Worm (Caenorhabditis elegans) whole organism, L1 larva: Measurements from ENCODE around the gene K11H12.8.
A peak's percentile ranks its signal among the peaks of the same experiment; 100 is the strongest.

ENCODE experiments used
- C04F5.9 ChIP-seq: sonication (generic microtip); optimal IDR thresholded peaks from 2 replicates; lab custom pipeline; 2016; ENCODE audit warnings: missing genetic modification characterization, missing compliant biosample characterization
- C16A3.4 ChIP-seq: fragments of 150-350 bp; optimal IDR thresholded peaks from 2 replicates; lab custom pipeline; 2014; ENCODE audit warnings: missing biosample characterization, missing genetic modification characterization
- aha-1 ChIP-seq: fragments of 150-350 bp; optimal IDR thresholded peaks from 2 replicates; lab custom pipeline; 2014; ENCODE audit warnings: missing biosample characterization, missing genetic modification characterization
- aly-2 ChIP-seq: fragments of 150-350 bp; optimal IDR thresholded peaks from 2 replicates; lab custom pipeline; 2014; ENCODE audit warnings: missing biosample characterization, missing genetic modification characterization
- ama-1 ChIP-seq: fragments of 150-350 bp; optimal IDR thresholded peaks from 2 replicates; lab custom pipeline; 2014
- ceh-82 ChIP-seq, 3 experiments: fragments of 150-350 bp in 1 of 3; sonication (generic microtip) in 2 of 3; optimal IDR thresholded peaks; 2 replicates each; lab custom pipeline; 2014 to 2017; ENCODE audit warnings: missing biosample characterization in 3 of 3, missing genetic modification characterization in 3 of 3
- ceh-88 ChIP-seq: fragments of 200-800 bp; sonication (Bioruptor generic); IDR thresholded peaks from 2 replicates; pipeline ENCODE4 v1.3.6; 2022; ENCODE audit warnings: missing genetic modification characterization, missing compliant biosample characterization
- ceh-90 ChIP-seq: sonication (generic microtip); optimal IDR thresholded peaks from 2 replicates; lab custom pipeline; 2016; ENCODE audit warnings: missing genetic modification characterization, missing compliant biosample characterization
- ces-1 ChIP-seq: fragments of 150-350 bp; optimal IDR thresholded peaks from 2 replicates; lab custom pipeline; 2014; ENCODE audit warnings: missing biosample characterization, missing genetic modification reagents, missing genetic modification characterization
- dsc-1 ChIP-seq: sonication (generic microtip); optimal IDR thresholded peaks from 2 replicates; lab custom pipeline; 2016; ENCODE audit warnings: mild to moderate bottlenecking, missing genetic modification characterization, missing compliant biosample characterization
- efl-1 ChIP-seq, 4 experiments: fragments of 150-350 bp; optimal IDR thresholded peaks in 3 of 4; peaks in 1 of 4; 1 replicate in 1 of 4; 2 replicates in 3 of 4; lab custom pipeline; 2014; ENCODE audit warnings: missing biosample characterization in 2 of 4, missing genetic modification characterization in 2 of 4, missing genetic modification reagents in 2 of 4
- efl-3 ChIP-seq: fragments of 200-800 bp; sonication (Bioruptor generic); optimal IDR thresholded peaks from 2 replicates; lab custom pipeline; 2018; ENCODE audit warnings: mild to moderate bottlenecking, missing genetic modification characterization, missing compliant biosample characterization
- egl-27 ChIP-seq, 2 experiments: fragments of 150-350 bp in 1 of 2; sonication (generic microtip); optimal IDR thresholded peaks; 3 replicates each; lab custom pipeline; 2017 to 2018; ENCODE audit warnings: missing biosample characterization in 2 of 2, missing genetic modification characterization in 2 of 2, missing genetic modification reagents in 2 of 2
- ets-5 ChIP-seq: fragments of 200-800 bp; sonication (Bioruptor generic); IDR thresholded peaks from 2 replicates; pipeline ENCODE4 v1.3.6; 2022; ENCODE audit warnings: missing genetic modification characterization, missing compliant biosample characterization
- fkh-10 ChIP-seq: sonication (generic microtip); optimal IDR thresholded peaks from 2 replicates; lab custom pipeline; 2017; ENCODE audit warnings: missing biosample characterization, missing genetic modification reagents, missing genetic modification characterization
- fkh-8 ChIP-seq: sonication (generic microtip); optimal IDR thresholded peaks from 2 replicates; lab custom pipeline; 2016; ENCODE audit warnings: mild to moderate bottlenecking, missing genetic modification characterization, missing compliant biosample characterization
- fos-1 ChIP-seq: fragments of 150-350 bp; optimal IDR thresholded peaks from 2 replicates; lab custom pipeline; 2014; ENCODE audit warnings: missing biosample characterization, missing genetic modification characterization
- grh-1 ChIP-seq: fragments of 200-800 bp; sonication (Bioruptor generic); IDR thresholded peaks from 2 replicates; pipeline ENCODE4 v1.3.6; 2022; ENCODE audit warnings: missing genetic modification reagents, missing genetic modification characterization, missing compliant biosample characterization
- hlh-17 ChIP-seq: fragments of 200-800 bp; sonication (Bioruptor generic); optimal IDR thresholded peaks from 2 replicates; lab custom pipeline; 2018; ENCODE audit warnings: missing genetic modification characterization, mild to moderate bottlenecking, missing compliant biosample characterization, moderate library complexity, borderline replicate concordance
- irx-1 ChIP-seq: sonication (generic microtip); optimal IDR thresholded peaks from 2 replicates; lab custom pipeline; 2016; ENCODE audit warnings: missing genetic modification characterization, missing compliant biosample characterization
- isw-1 ChIP-seq: fragments of 200-800 bp; sonication (Bioruptor generic); IDR thresholded peaks from 2 replicates; pipeline ENCODE4 v1.3.6; 2022; ENCODE audit warnings: missing genetic modification characterization, missing compliant biosample characterization
- lin-13 ChIP-seq: fragments of 150-350 bp; optimal IDR thresholded peaks from 2 replicates; lab custom pipeline; 2014; ENCODE audit warnings: missing biosample characterization, missing genetic modification reagents, missing genetic modification characterization
- lin-14 ChIP-seq: fragments of 200-800 bp; sonication (Bioruptor generic); optimal IDR thresholded peaks from 2 replicates; lab custom pipeline; 2018; ENCODE audit warnings: mild to moderate bottlenecking, missing genetic modification characterization, moderate library complexity, missing compliant biosample characterization
- lin-15B ChIP-seq: fragments of 150-350 bp; sonication (generic microtip); optimal IDR thresholded peaks from 3 replicates; lab custom pipeline; 2014; ENCODE audit warnings: missing biosample characterization, missing genetic modification characterization
- lin-35 ChIP-seq, 2 experiments: fragments of 150-350 bp; optimal IDR thresholded peaks; 2 replicates each; lab custom pipeline; 2014; ENCODE audit warnings: missing biosample characterization in 2 of 2, missing genetic modification characterization in 2 of 2, missing genetic modification reagents in 2 of 2
- lsy-2 ChIP-seq, 2 experiments: fragments of 150-350 bp; optimal IDR thresholded peaks; 2 replicates each; lab custom pipeline; 2014; ENCODE audit warnings: missing biosample characterization in 2 of 2, missing genetic modification characterization in 2 of 2
- mdl-1 ChIP-seq, 2 experiments: fragments of 150-350 bp; optimal IDR thresholded peaks; 2 replicates each; lab custom pipeline; 2014 to 2017; ENCODE audit warnings: missing biosample characterization in 2 of 2, missing genetic modification characterization in 2 of 2, inconsistent platforms in 1 of 2
- nhr-19 ChIP-seq: fragments of 200-800 bp; sonication (Bioruptor generic); conservative IDR thresholded peaks from 2 replicates; pipeline ENCODE4 v1.3.6; 2022; ENCODE audit warnings: missing genetic modification characterization, missing compliant biosample characterization
- nhr-20 ChIP-seq: sonication (generic microtip); optimal IDR thresholded peaks from 2 replicates; lab custom pipeline; 2016; ENCODE audit warnings: mild to moderate bottlenecking, missing genetic modification characterization, missing compliant biosample characterization
- nhr-47 ChIP-seq: sonication (generic microtip); optimal IDR thresholded peaks from 2 replicates; lab custom pipeline; 2016; ENCODE audit warnings: mild to moderate bottlenecking, missing genetic modification characterization, moderate library complexity, missing compliant biosample characterization
- nhr-76 ChIP-seq: sonication (generic microtip); optimal IDR thresholded peaks from 2 replicates; lab custom pipeline; 2017; ENCODE audit warnings: missing biosample characterization, missing genetic modification characterization
- nhr-77 ChIP-seq: fragments of 150-350 bp; optimal IDR thresholded peaks from 2 replicates; lab custom pipeline; 2014; ENCODE audit warnings: missing biosample characterization, missing genetic modification characterization
- nhr-85 ChIP-seq: sonication (generic microtip); peaks from one replicate; lab custom pipeline; 2016; ENCODE audit warnings: missing genetic modification characterization, inconsistent platforms, missing compliant biosample characterization
- nhr-90 ChIP-seq: sonication (generic microtip); optimal IDR thresholded peaks from 2 replicates; lab custom pipeline; 2016; ENCODE audit warnings: mild to moderate bottlenecking, missing genetic modification characterization, missing compliant biosample characterization; ENCODE audit not compliant: poor library complexity
- rnt-1 ChIP-seq: sonication (generic microtip); optimal IDR thresholded peaks from 2 replicates; lab custom pipeline; 2016; ENCODE audit warnings: mild to moderate bottlenecking, missing genetic modification characterization, moderate library complexity, missing compliant biosample characterization
- skn-1 ChIP-seq: fragments of 150-350 bp; optimal IDR thresholded peaks from 2 replicates; lab custom pipeline; 2014; ENCODE audit warnings: missing biosample characterization, missing genetic modification characterization
- snpc-4 ChIP-seq: fragments of 150-350 bp; optimal IDR thresholded peaks from 2 replicates; lab custom pipeline; 2014; ENCODE audit warnings: missing biosample characterization, missing genetic modification characterization
- snu-23 ChIP-seq: sonication (generic microtip); optimal IDR thresholded peaks from 2 replicates; lab custom pipeline; 2016; ENCODE audit warnings: missing genetic modification characterization, missing compliant biosample characterization
- sox-4 ChIP-seq: sonication (generic microtip); optimal IDR thresholded peaks from 2 replicates; lab custom pipeline; 2016; ENCODE audit warnings: missing genetic modification characterization, missing compliant biosample characterization
- sptf-1 ChIP-seq: fragments of 150-350 bp; optimal IDR thresholded peaks from 2 replicates; lab custom pipeline; 2014; ENCODE audit warnings: missing biosample characterization, missing genetic modification characterization
- sup-37 ChIP-seq: fragments of 200-800 bp; sonication (Bioruptor generic); optimal IDR thresholded peaks from 2 replicates; lab custom pipeline; 2018; ENCODE audit warnings: mild to moderate bottlenecking, missing genetic modification characterization, missing compliant biosample characterization
- swsn-7 ChIP-seq: sonication (generic microtip); optimal IDR thresholded peaks from 2 replicates; lab custom pipeline; 2016; ENCODE audit warnings: missing genetic modification characterization, missing compliant biosample characterization
- unc-130 ChIP-seq: fragments of 150-350 bp; optimal IDR thresholded peaks from 2 replicates; lab custom pipeline; 2017; ENCODE audit warnings: missing biosample characterization, missing genetic modification characterization, inconsistent platforms
- unc-30 ChIP-seq: sonication (generic microtip); optimal IDR thresholded peaks from 2 replicates; lab custom pipeline; 2017; ENCODE audit warnings: missing biosample characterization, missing genetic modification characterization
- unc-62 ChIP-seq: fragments of 150-350 bp; optimal IDR thresholded peaks from 2 replicates; lab custom pipeline; 2014; ENCODE audit warnings: missing biosample characterization, missing genetic modification reagents, missing genetic modification characterization
- unc-86 ChIP-seq: sonication (generic microtip); optimal IDR thresholded peaks from 2 replicates; lab custom pipeline; 2016; ENCODE audit warnings: missing genetic modification characterization, missing compliant biosample characterization
- xbp-1 ChIP-seq: sonication (generic microtip); optimal IDR thresholded peaks from 2 replicates; lab custom pipeline; 2016; ENCODE audit warnings: missing genetic modification characterization, missing compliant biosample characterization
- zag-1 ChIP-seq: fragments of 150-350 bp; optimal IDR thresholded peaks from 2 replicates; lab custom pipeline; 2014; ENCODE audit warnings: missing biosample characterization, missing genetic modification characterization
- zip-4 ChIP-seq: fragments of 200-800 bp; sonication (Bioruptor generic); optimal IDR thresholded peaks from 2 replicates; lab custom pipeline; 2018; ENCODE audit warnings: mild to moderate bottlenecking, missing genetic modification characterization, moderate library complexity, missing compliant biosample characterization
- ztf-11 ChIP-seq, 2 experiments: sonication (generic microtip); optimal IDR thresholded peaks; 2 replicates each; lab custom pipeline; 2016 to 2017; ENCODE audit warnings: missing genetic modification characterization in 2 of 2, missing biosample characterization in 1 of 2, missing compliant biosample characterization in 1 of 2
- ztf-4 ChIP-seq: fragments of 150-350 bp; optimal IDR thresholded peaks from 2 replicates; lab custom pipeline; 2014; ENCODE audit warnings: missing biosample characterization, missing genetic modification characterization

The K11H12.8 gene

DNA sequence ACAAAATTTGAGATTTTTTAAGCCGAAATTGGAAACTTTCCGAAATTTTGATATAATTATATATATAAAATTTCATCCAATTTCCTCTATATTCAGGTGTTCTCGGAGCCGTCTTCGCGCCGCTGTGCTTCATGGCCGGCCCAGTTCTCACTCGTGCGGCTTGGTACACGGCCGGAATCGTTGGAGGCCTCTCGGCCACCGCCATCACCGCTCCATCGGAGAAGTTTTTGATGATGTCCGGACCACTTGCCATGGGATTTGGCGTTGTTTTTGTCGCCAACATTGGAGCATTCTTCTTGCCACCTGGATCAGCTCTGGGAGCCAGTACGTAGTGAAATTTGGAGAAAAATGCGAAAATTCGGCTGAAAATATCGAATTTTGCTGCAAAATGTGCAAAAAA, 1.9 kb downstream of the K11H12.8 start:
- TF ChIP-seq aly-2 (tag; lab: Kevin White, UChicago) (no peak), nhr-77 (no peak)

DNA sequence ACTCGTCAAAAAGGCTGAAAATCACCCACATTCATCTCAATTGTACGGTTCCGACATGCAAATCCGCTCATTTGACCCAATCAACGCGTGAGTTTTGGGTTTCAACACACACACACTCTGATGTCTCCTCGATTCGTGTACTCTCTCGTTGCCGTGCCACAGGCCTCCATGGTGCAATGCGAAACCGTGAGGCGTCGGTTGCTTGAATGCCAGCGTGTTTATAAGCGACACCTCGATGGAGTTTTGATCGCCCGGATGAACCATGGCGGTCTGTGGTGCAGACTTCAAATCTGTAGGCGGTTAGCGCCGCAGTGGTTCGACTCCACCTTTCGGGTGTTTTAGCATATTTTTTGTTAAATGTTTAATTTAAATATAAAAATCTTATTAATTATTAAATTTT, 2.7 kb downstream of the K11H12.8 start:
- TF ChIP-seq ceh-90 (tag; lab: Kevin White, UChicago) (no peak), irx-1 (peak; percentile 40), snu-23 (GFP tag; lab: Kevin White, UChicago) (peak; percentile 86), sup-37 (peak; percentile 60), unc-130 (tag; lab: Kevin White, UChicago) (peak; percentile 27), mdl-1 (tag; optimal IDR thresholded peaks at IDR 0.05; lab: Kevin White, UChicago) (peak in 1 of 2 experiments; percentile 52), ama-1 (lab: Kevin White, UChicago) (peak; percentile 68), sptf-1 (tag; lab: Kevin White, UChicago) (no peak), dsc-1 (tag; lab: Kevin White, UChicago) (peak; percentile 88), zag-1 (no peak), swsn-7 (tag; lab: Kevin White, UChicago) (peak; percentile 88), grh-1 (GFP tag; lab: Robert Waterston, UW) (peak; percentile 70), skn-1 (peak; percentile 35), C04F5.9 (tag; lab: Kevin White, UChicago) (peak; percentile 59), lin-13 (GFP tag; lab: Kevin White, UChicago) (peak; percentile 58), sox-4 (tag; lab: Kevin White, UChicago) (peak; percentile 23), ets-5 (GFP tag; lab: Robert Waterston, UW) (no peak), hlh-17 (no peak), rnt-1 (tag; lab: Kevin White, UChicago) (peak; percentile 94), ces-1 (no peak), nhr-19 (peak; percentile 83), ceh-82 (tag; optimal IDR thresholded peaks at IDR 0.05; lab: Kevin White, UChicago) (peak; percentile 56 to 77 (median 59)), C16A3.4 (tag; lab: Kevin White, UChicago) (peak; percentile 64), lin-35 (GFP tag; optimal IDR thresholded peaks at IDR 0.05; lab: Kevin White, UChicago) (peak; percentile 60 to 67), nhr-76 (no peak), lsy-2 (tag; optimal IDR thresholded peaks at IDR 0.05; lab: Kevin White, UChicago) (peak; percentile 86 to 88), ceh-88 (GFP tag; lab: Robert Waterston, UW) (0 out of 2 replicates have a peak, but pooled peaks have one; percentile 28), fkh-8 (tag; lab: Kevin White, UChicago) (peak; percentile 59), unc-62 (GFP tag; lab: Kevin White, UChicago) (no peak), unc-86 (tag; lab: Kevin White, UChicago) (peak; percentile 51), ztf-11 (tag; optimal IDR thresholded peaks at IDR 0.05; lab: Kevin White, UChicago) (peak in 1 of 2 experiments; percentile 29), nhr-20 (tag; lab: Kevin White, UChicago) (peak; percentile 81), lin-15B (peak; percentile 22), isw-1 (GFP tag; lab: Robert Waterston, UW) (peak; percentile 21; the same call in 1 of the 2 replicates), fos-1 (peak; percentile 69), efl-3 (GFP tag; lab: Kevin White, UChicago) (no peak), aha-1 (tag; lab: Kevin White, UChicago) (no peak), snpc-4 (peak; percentile 99), nhr-85 (tag; lab: Kevin White, UChicago) (peak; percentile 80), unc-30 (tag; lab: Kevin White, UChicago) (no peak), nhr-90 (tag; lab: Kevin White, UChicago) (peak; percentile 89), efl-1 (optimal IDR thresholded peaks at IDR 0.05; lab: Kevin White, UChicago) (peak; percentile 64 to 75), efl-1 (GFP tag; optimal IDR thresholded peaks at IDR 0.05 in 1 of 2; lab: Kevin White, UChicago) (peak; percentile 55 to 97), ztf-4 (tag; lab: Kevin White, UChicago) (peak; percentile 49), xbp-1 (tag; lab: Kevin White, UChicago) (peak; percentile 75), aly-2 (tag; lab: Kevin White, UChicago) (peak; percentile 4), zip-4 (GFP tag; lab: Kevin White, UChicago) (peak; percentile 63), fkh-10 (GFP tag; lab: Kevin White, UChicago) (no peak), egl-27 (tag; optimal IDR thresholded peaks at IDR 0.05; lab: Kevin White, UChicago) (no peak), lin-14 (GFP tag; lab: Kevin White, UChicago) (peak; percentile 74), nhr-47 (tag; lab: Kevin White, UChicago) (peak; percentile 89)
